Worm (Caenorhabditis elegans): ENCODE measurements around the gene dct-16.

Gene dct-16

ce11 chrV:20453811-20454210, 45.0 kb downstream of the dct-16 start, which contains the start of gene srd-70:
TSS of gene srd-70 (plus strand) at chrV:20454111.
- no peak for TF ChIP-seq dmd-6 (GFP tag; IDR thresholded peaks at IDR 0.05)
- no peak for TF ChIP-seq mep-1 (tag; optimal IDR thresholded peaks at IDR 0.05)
- no peak for TF ChIP-seq pha-4 (GFP tag; IDR thresholded peaks at IDR 0.05)
- no peak for TF ChIP-seq pha-4 (tag; optimal IDR thresholded peaks at IDR 0.05)
- TF ChIP-seq ztf-7 (tag; optimal IDR thresholded peaks at IDR 0.05), result no peak
- TF ChIP-seq ctbp-1 (GFP tag; IDR thresholded peaks at IDR 0.05), result no peak
- no peak for TF ChIP-seq ceh-62 (tag; optimal IDR thresholded peaks at IDR 0.05)
- no peak for TF ChIP-seq lir-3 (tag; optimal IDR thresholded peaks at IDR 0.05)
- TF ChIP-seq madf-5 (GFP tag; IDR thresholded peaks at IDR 0.05), result no peak
- TF ChIP-seq fos-1 (tag; optimal IDR thresholded peaks at IDR 0.05), result no peak
- no peak for TF ChIP-seq rbr-2 (tag; optimal IDR thresholded peaks at IDR 0.05)
- no peak for TF ChIP-seq lin-15B (tag; optimal IDR thresholded peaks at IDR 0.05)
- TF ChIP-seq snpc-4 (tag; optimal IDR thresholded peaks at IDR 0.05), result no peak
- TF ChIP-seq lin-29 (GFP tag; IDR thresholded peaks at IDR 0.05), result no peak
- no peak for TF ChIP-seq daf-16 (GFP tag; optimal IDR thresholded peaks at IDR 0.05)
- TF ChIP-seq daf-16 (tag; optimal IDR thresholded peaks at IDR 0.05), result no peak

ce11 chrV:20453084-20453483, 45.8 kb downstream of the dct-16 start, which contains the start of gene F48F5.6:
TSS of gene F48F5.6 (minus strand) at chrV:20453184.
- no peak for TF ChIP-seq hmg-1.1 (GFP tag; IDR thresholded peaks at IDR 0.05)
- TF ChIP-seq mxl-2 (GFP tag; conservative IDR thresholded peaks at IDR 0.05), result no peak
- TF ChIP-seq zfp-3 (GFP tag; conservative IDR thresholded peaks at IDR 0.05), result no peak
- TF ChIP-seq ZK337.2 (GFP tag; IDR thresholded peaks at IDR 0.05), result no peak
- no peak for TF ChIP-seq dpl-1 (GFP tag; optimal IDR thresholded peaks at IDR 0.05)
- TF ChIP-seq lim-7 (GFP tag; IDR thresholded peaks at IDR 0.05), result no peak
- TF ChIP-seq Y5F2A.4 (GFP tag; optimal IDR thresholded peaks at IDR 0.05), result no peak
- TF ChIP-seq nhr-77 (tag; optimal IDR thresholded peaks at IDR 0.05), result no peak
- no peak for TF ChIP-seq lin-15B (tag; optimal IDR thresholded peaks at IDR 0.05)
- no peak for TF ChIP-seq lin-1 (GFP tag; IDR thresholded peaks at IDR 0.05)

ce11 chrV:20451793-20452192, 47.1 kb downstream of the dct-16 start:
- no peak for TF ChIP-seq dve-1 (tag; optimal IDR thresholded peaks at IDR 0.05; ENCODE audit: insufficient read depth)
- peak; percentile 41 for TF ChIP-seq nhr-11 (tag; optimal IDR thresholded peaks at IDR 0.05)
- TF ChIP-seq lir-3 (tag; optimal IDR thresholded peaks at IDR 0.05), result no peak

Data from whole organism, L4 larva.